Worm (Caenorhabditis elegans) whole organism, late embryonic: ENCODE measurements around the gene srw-62.
A peak's percentile ranks its signal among the peaks of the same experiment; 100 is the strongest.

ENCODE experiments used
- C08G9.2 ChIP-seq: sonication (generic microtip); optimal IDR thresholded peaks from 2 replicates; lab custom pipeline; 2016; ENCODE audit warnings: mild to moderate bottlenecking, missing genetic modification characterization, moderate library complexity, missing compliant biosample characterization
- C38D4.7 ChIP-seq: fragments of 200-800 bp; sonication (Bioruptor generic); optimal IDR thresholded peaks from 2 replicates; lab custom pipeline; 2018; ENCODE audit warnings: mild to moderate bottlenecking, missing genetic modification characterization, moderate library complexity, missing compliant biosample characterization
- F13H6.1 ChIP-seq: sonication (generic microtip); optimal IDR thresholded peaks from 2 replicates; lab custom pipeline; 2016; ENCODE audit warnings: missing genetic modification characterization, missing compliant biosample characterization
- K09A11.1 ChIP-seq: sonication (generic microtip); optimal IDR thresholded peaks from 2 replicates; lab custom pipeline; 2017; ENCODE audit warnings: antibody characterized with exemption, mild to moderate bottlenecking, missing genetic modification characterization, missing compliant biosample characterization; ENCODE audit not compliant: insufficient read depth
- Y22D7AL.16 ChIP-seq: sonication (generic microtip); optimal IDR thresholded peaks from 2 replicates; lab custom pipeline; 2016; ENCODE audit warnings: missing genetic modification characterization, missing compliant biosample characterization
- ahr-1 ChIP-seq: sonication (generic microtip); optimal IDR thresholded peaks from 2 replicates; lab custom pipeline; 2016; ENCODE audit warnings: missing genetic modification characterization, missing compliant biosample characterization
- ceh-14 ChIP-seq: sonication (generic microtip); optimal IDR thresholded peaks from 2 replicates; lab custom pipeline; 2016; ENCODE audit warnings: missing genotype, missing genetic modification characterization, missing compliant biosample characterization
- ceh-18 ChIP-seq: sonication (generic microtip); optimal IDR thresholded peaks from 2 replicates; lab custom pipeline; 2016; ENCODE audit warnings: missing genetic modification characterization, missing compliant biosample characterization
- ceh-2 ChIP-seq: sonication (generic microtip); optimal IDR thresholded peaks from 2 replicates; lab custom pipeline; 2016; ENCODE audit warnings: missing genotype, missing genetic modification characterization, missing compliant biosample characterization
- ceh-31 ChIP-seq: sonication (generic microtip); optimal IDR thresholded peaks from 2 replicates; lab custom pipeline; 2016; ENCODE audit warnings: missing genetic modification characterization, missing compliant biosample characterization
- ceh-34 ChIP-seq: sonication (generic microtip); optimal IDR thresholded peaks from 2 replicates; lab custom pipeline; 2016; ENCODE audit warnings: mild to moderate bottlenecking, missing genetic modification characterization, missing compliant biosample characterization
- ceh-45 ChIP-seq: fragments of 200-800 bp; sonication (Bioruptor generic); IDR thresholded peaks from 2 replicates; pipeline ENCODE4 v1.3.6; 2022; ENCODE audit warnings: missing genetic modification reagents, missing genetic modification characterization, missing compliant biosample characterization
- ceh-6 ChIP-seq: fragments of 200-800 bp; sonication (Bioruptor generic); optimal IDR thresholded peaks from 2 replicates; lab custom pipeline; 2018; ENCODE audit warnings: mild to moderate bottlenecking, missing genetic modification characterization, missing compliant biosample characterization
- che-1 ChIP-seq: sonication (generic microtip); optimal IDR thresholded peaks from 2 replicates; lab custom pipeline; 2016; ENCODE audit warnings: mild to moderate bottlenecking, missing genetic modification characterization, missing compliant biosample characterization
- dmd-4 ChIP-seq: sonication (generic microtip); optimal IDR thresholded peaks from 2 replicates; lab custom pipeline; 2016; ENCODE audit warnings: borderline replicate concordance, missing genetic modification characterization, missing compliant biosample characterization
- elt-4 ChIP-seq: sonication (generic microtip); optimal IDR thresholded peaks from 2 replicates; lab custom pipeline; 2016; ENCODE audit warnings: missing genetic modification characterization, missing compliant biosample characterization
- ets-4 ChIP-seq: sonication (generic microtip); optimal IDR thresholded peaks from 2 replicates; lab custom pipeline; 2016; ENCODE audit warnings: missing genetic modification characterization, missing compliant biosample characterization
- fax-1 ChIP-seq: sonication (generic microtip); optimal IDR thresholded peaks from 2 replicates; lab custom pipeline; 2016; ENCODE audit warnings: missing genotype, missing genetic modification characterization, missing compliant biosample characterization
- fkh-10 ChIP-seq: fragments of 150-350 bp; optimal IDR thresholded peaks from 2 replicates; lab custom pipeline; 2014; ENCODE audit warnings: missing biosample characterization, missing genetic modification reagents, missing genetic modification characterization
- fkh-6 ChIP-seq: sonication (generic microtip); optimal IDR thresholded peaks from 2 replicates; lab custom pipeline; 2016; ENCODE audit warnings: missing genetic modification characterization, missing compliant biosample characterization
- hlh-13 ChIP-seq: fragments of 200-800 bp; sonication (Bioruptor generic); optimal IDR thresholded peaks from 2 replicates; lab custom pipeline; 2018; ENCODE audit warnings: mild to moderate bottlenecking, missing genetic modification characterization, missing compliant biosample characterization
- lim-6 ChIP-seq: sonication (generic microtip); optimal IDR thresholded peaks from 2 replicates; lab custom pipeline; 2016; ENCODE audit warnings: missing genetic modification characterization, missing compliant biosample characterization
- nfya-1 ChIP-seq: sonication (generic microtip); optimal IDR thresholded peaks from 2 replicates; lab custom pipeline; 2017; ENCODE audit warnings: missing genetic modification characterization, mild to moderate bottlenecking, missing compliant biosample characterization, antibody characterized with exemption, moderate library complexity
- nhr-11 ChIP-seq: fragments of 150-350 bp; optimal IDR thresholded peaks from 2 replicates; lab custom pipeline; 2014; ENCODE audit warnings: missing biosample characterization, missing genetic modification characterization
- odd-2 ChIP-seq: sonication (generic microtip); optimal IDR thresholded peaks from 2 replicates; lab custom pipeline; 2017; ENCODE audit warnings: antibody characterized with exemption, mild to moderate bottlenecking, missing genetic modification characterization, missing compliant biosample characterization
- pag-3 ChIP-seq: sonication (generic microtip); optimal IDR thresholded peaks from 2 replicates; lab custom pipeline; 2016; ENCODE audit warnings: missing compliant biosample characterization, missing genetic modification characterization, borderline replicate concordance
- pat-9 ChIP-seq: fragments of 200-800 bp; sonication (Bioruptor generic); optimal IDR thresholded peaks from 2 replicates; lab custom pipeline; 2018; ENCODE audit warnings: mild to moderate bottlenecking, missing genetic modification characterization, moderate library complexity, missing compliant biosample characterization
- pax-1 ChIP-seq: fragments of 150-350 bp; optimal IDR thresholded peaks from 2 replicates; lab custom pipeline; 2014; ENCODE audit warnings: missing biosample characterization, missing genetic modification characterization
- pha-2 ChIP-seq: sonication (generic microtip); optimal IDR thresholded peaks from 2 replicates; lab custom pipeline; 2017; ENCODE audit warnings: mild to moderate bottlenecking, missing genetic modification characterization, missing compliant biosample characterization
- pha-4 ChIP-seq: fragments of 150-350 bp; optimal IDR thresholded peaks from 2 replicates; lab custom pipeline; 2018; ENCODE audit warnings: missing biosample characterization, missing genetic modification reagents, missing genetic modification characterization
- pqm-1 ChIP-seq: sonication (generic microtip); optimal IDR thresholded peaks from 2 replicates; lab custom pipeline; 2016; ENCODE audit warnings: missing genetic modification characterization, missing compliant biosample characterization
- ref-2 ChIP-seq: sonication (generic microtip); optimal IDR thresholded peaks from 2 replicates; lab custom pipeline; 2016; ENCODE audit warnings: missing genetic modification characterization, missing compliant biosample characterization
- rnt-1 ChIP-seq: sonication (generic microtip); optimal IDR thresholded peaks from 2 replicates; lab custom pipeline; 2016; ENCODE audit warnings: missing genetic modification characterization, missing compliant biosample characterization
- syd-9 ChIP-seq: sonication (generic microtip); optimal IDR thresholded peaks from 2 replicates; lab custom pipeline; 2016; ENCODE audit warnings: mild to moderate bottlenecking, missing genetic modification characterization, moderate library complexity, missing compliant biosample characterization
- tbx-2 ChIP-seq: sonication (generic microtip); optimal IDR thresholded peaks from 2 replicates; lab custom pipeline; 2016; ENCODE audit warnings: missing genetic modification characterization, missing compliant biosample characterization
- ttx-3 ChIP-seq: sonication (generic microtip); optimal IDR thresholded peaks from 2 replicates; lab custom pipeline; 2016; ENCODE audit warnings: missing genetic modification reagents, missing genetic modification characterization, missing compliant biosample characterization
- unc-3 ChIP-seq, 2 experiments: fragments of 200-800 bp in 1 of 2; sonication (Bioruptor generic) in 1 of 2; sonication (generic microtip) in 1 of 2; conservative IDR thresholded peaks in 1 of 2; optimal IDR thresholded peaks in 1 of 2; 2 replicates each; pipeline versions ENCODE4 v1.3.6 to Lab custom; 2016 to 2022; ENCODE audit warnings: missing compliant biosample characterization in 2 of 2, missing genetic modification characterization in 2 of 2, missing genetic modification reagents in 1 of 2
- unc-55 ChIP-seq: sonication (generic microtip); optimal IDR thresholded peaks from 2 replicates; lab custom pipeline; 2017; ENCODE audit warnings: missing biosample characterization, missing genetic modification reagents, missing genetic modification characterization
- ztf-16 ChIP-seq: sonication (generic microtip); optimal IDR thresholded peaks from 2 replicates; lab custom pipeline; 2017; ENCODE audit warnings: missing genetic modification characterization, missing compliant biosample characterization

srw-62 gene

ce11 chrII:7857485-7858010 lies 32.3 kb downstream of the srw-62 start, which contains the start of the genes cec-3 and T09A5.15 (continued):
- TF ChIP-seq pag-3 (tag; lab: Kevin White, UChicago): no peak
- TF ChIP-seq ceh-6 (GFP tag; lab: Kevin White, UChicago): no peak
- TF ChIP-seq ceh-14: peak; percentile 38
- TF ChIP-seq F13H6.1 (tag; lab: Kevin White, UChicago): peak; percentile 27
- no peak for TF ChIP-seq che-1
- TF ChIP-seq C08G9.2 (tag; lab: Kevin White, UChicago): peak; percentile 69
- TF ChIP-seq pqm-1 (tag; lab: Kevin White, UChicago): no peak
- no peak for TF ChIP-seq lim-6 (tag; lab: Kevin White, UChicago)
- TF ChIP-seq Y22D7AL.16 (tag; lab: Kevin White, UChicago): no peak
- no peak for TF ChIP-seq C38D4.7 (GFP tag; lab: Kevin White, UChicago)
- peak; percentile 15 for TF ChIP-seq ceh-18 (tag; lab: Kevin White, UChicago)
- TF ChIP-seq fax-1 (tag; lab: Kevin White, UChicago): peak; percentile 12
- peak; percentile 79 for TF ChIP-seq ceh-31
- TF ChIP-seq unc-55 (GFP tag; lab: Kevin White, UChicago): no peak

ce11 chrII:7858101-7858500 lies 32.9 kb downstream of the srw-62 start, which contains the start of gene sds-22:
Gene sds-22 (plus strand): TSS chrII:7858401.
- TF ChIP-seq pha-2 (tag; lab: Kevin White, UChicago) (no peak), ceh-6 (GFP tag; lab: Kevin White, UChicago) (no peak), ttx-3 (tag; lab: Kevin White, UChicago) (no peak), rnt-1 (tag; lab: Kevin White, UChicago) (no peak), pat-9 (no peak), fkh-10 (no peak), ceh-2 (tag; lab: Kevin White, UChicago) (no peak), fkh-6 (tag; lab: Kevin White, UChicago) (no peak), Y22D7AL.16 (tag; lab: Kevin White, UChicago) (no peak), elt-4 (tag; lab: Kevin White, UChicago) (no peak), ztf-16 (tag; lab: Kevin White, UChicago) (no peak), ahr-1 (tag; lab: Kevin White, UChicago) (no peak), pax-1 (no peak), syd-9 (no peak), ceh-45 (GFP tag; lab: Robert Waterston, UW) (no peak), ets-4 (tag; lab: Kevin White, UChicago) (no peak), nhr-11 (tag; lab: Kevin White, UChicago) (no peak), hlh-13 (GFP tag; lab: Kevin White, UChicago) (no peak)

ce11 chrII:7860221-7860928 lies 35.2 kb downstream of the srw-62 start, which contains the start of gene lin-5:
Gene lin-5 (plus strand): TSS chrII:7860574.
- TF ChIP-seq ceh-31: peak; percentile 68
- TF ChIP-seq nfya-1: peak; percentile 40
- TF ChIP-seq lim-6 (tag; lab: Kevin White, UChicago): no peak
- peak; percentile 24 for TF ChIP-seq tbx-2 (tag; lab: Kevin White, UChicago)
- TF ChIP-seq dmd-4 (tag; lab: Kevin White, UChicago): no peak
- TF ChIP-seq pha-4: no peak
- no peak for TF ChIP-seq unc-3 (GFP tag; conservative IDR thresholded peaks at IDR 0.05; lab: Robert Waterston, UW)
- TF ChIP-seq unc-3 (tag; optimal IDR thresholded peaks at IDR 0.05; lab: Kevin White, UChicago): no peak
- TF ChIP-seq unc-55 (GFP tag; lab: Kevin White, UChicago): peak; percentile 30
- TF ChIP-seq ref-2: peak; percentile 36
- TF ChIP-seq K09A11.1 (tag; lab: Kevin White, UChicago): no peak
- TF ChIP-seq ceh-34 (tag; lab: Kevin White, UChicago): peak; percentile 36
- TF ChIP-seq odd-2 (tag; lab: Kevin White, UChicago): no peak
- no peak for TF ChIP-seq fkh-6 (tag; lab: Kevin White, UChicago)
